Worm (Caenorhabditis elegans) whole organism, late embryonic: ENCODE data around the gene miz-1.

ENCODE experiments used
- C38D4.7 ChIP-seq: fragments of 200-800 bp; sonication (Bioruptor generic); optimal IDR thresholded peaks from 2 replicates; lab custom pipeline; 2018; ENCODE audit warnings: mild to moderate bottlenecking, missing genetic modification characterization, moderate library complexity, missing compliant biosample characterization
- K09A11.1 ChIP-seq: sonication (generic microtip); optimal IDR thresholded peaks from 2 replicates; lab custom pipeline; 2017; ENCODE audit warnings: antibody characterized with exemption, mild to moderate bottlenecking, missing genetic modification characterization, missing compliant biosample characterization; ENCODE audit not compliant: insufficient read depth
- T23F11.4 ChIP-seq: fragments of 200-800 bp; sonication (Bioruptor generic); optimal IDR thresholded peaks from 2 replicates; lab custom pipeline; 2018; ENCODE audit warnings: mild to moderate bottlenecking, missing genetic modification characterization, missing compliant biosample characterization
- Y22D7AL.16 ChIP-seq: sonication (generic microtip); optimal IDR thresholded peaks from 2 replicates; lab custom pipeline; 2016; ENCODE audit warnings: missing genetic modification characterization, missing compliant biosample characterization
- ahr-1 ChIP-seq: sonication (generic microtip); optimal IDR thresholded peaks from 2 replicates; lab custom pipeline; 2016; ENCODE audit warnings: missing genetic modification characterization, missing compliant biosample characterization
- ama-1 ChIP-seq: fragments of 150-350 bp; optimal IDR thresholded peaks from 2 replicates; lab custom pipeline; 2014
- ceh-14 ChIP-seq: sonication (generic microtip); optimal IDR thresholded peaks from 2 replicates; lab custom pipeline; 2016; ENCODE audit warnings: missing genotype, missing genetic modification characterization, missing compliant biosample characterization
- ceh-18 ChIP-seq: sonication (generic microtip); optimal IDR thresholded peaks from 2 replicates; lab custom pipeline; 2016; ENCODE audit warnings: missing genetic modification characterization, missing compliant biosample characterization
- ceh-22 ChIP-seq: sonication (generic microtip); optimal IDR thresholded peaks from 2 replicates; lab custom pipeline; 2017; ENCODE audit warnings: missing biosample characterization, missing genetic modification characterization
- ceh-24 ChIP-seq: sonication (generic microtip); optimal IDR thresholded peaks from 2 replicates; lab custom pipeline; 2016; ENCODE audit warnings: mild to moderate bottlenecking, missing genetic modification characterization, missing compliant biosample characterization
- ceh-30 ChIP-seq: fragments of 150-350 bp; optimal IDR thresholded peaks from 2 replicates; lab custom pipeline; 2014; ENCODE audit warnings: missing biosample characterization, missing genetic modification characterization
- ceh-45 ChIP-seq: fragments of 200-800 bp; sonication (Bioruptor generic); IDR thresholded peaks from 2 replicates; pipeline ENCODE4 v1.3.6; 2022; ENCODE audit warnings: missing genetic modification reagents, missing genetic modification characterization, missing compliant biosample characterization
- ceh-6 ChIP-seq: fragments of 200-800 bp; sonication (Bioruptor generic); optimal IDR thresholded peaks from 2 replicates; lab custom pipeline; 2018; ENCODE audit warnings: mild to moderate bottlenecking, missing genetic modification characterization, missing compliant biosample characterization
- ceh-9 ChIP-seq: sonication (generic microtip); optimal IDR thresholded peaks from 2 replicates; lab custom pipeline; 2016; ENCODE audit warnings: mild to moderate bottlenecking, missing genetic modification characterization, inconsistent platforms, missing compliant biosample characterization
- che-1 ChIP-seq: sonication (generic microtip); optimal IDR thresholded peaks from 2 replicates; lab custom pipeline; 2016; ENCODE audit warnings: mild to moderate bottlenecking, missing genetic modification characterization, missing compliant biosample characterization
- dmd-4 ChIP-seq: sonication (generic microtip); optimal IDR thresholded peaks from 2 replicates; lab custom pipeline; 2016; ENCODE audit warnings: borderline replicate concordance, missing genetic modification characterization, missing compliant biosample characterization
- dve-1 ChIP-seq: sonication (generic microtip); optimal IDR thresholded peaks from 2 replicates; lab custom pipeline; 2017; ENCODE audit warnings: antibody characterized with exemption, mild to moderate bottlenecking, missing genetic modification characterization, missing compliant biosample characterization
- elt-2 ChIP-seq: sonication (generic microtip); optimal IDR thresholded peaks from 2 replicates; lab custom pipeline; 2016; ENCODE audit warnings: missing genetic modification reagents, missing genetic modification characterization, missing compliant biosample characterization
- elt-4 ChIP-seq: sonication (generic microtip); optimal IDR thresholded peaks from 2 replicates; lab custom pipeline; 2016; ENCODE audit warnings: missing genetic modification characterization, missing compliant biosample characterization
- ets-4 ChIP-seq: sonication (generic microtip); optimal IDR thresholded peaks from 2 replicates; lab custom pipeline; 2016; ENCODE audit warnings: missing genetic modification characterization, missing compliant biosample characterization
- eyg-1 ChIP-seq: sonication (generic microtip); optimal IDR thresholded peaks from 2 replicates; lab custom pipeline; 2016; ENCODE audit warnings: missing genotype, missing genetic modification characterization, missing compliant biosample characterization
- fax-1 ChIP-seq: sonication (generic microtip); optimal IDR thresholded peaks from 2 replicates; lab custom pipeline; 2016; ENCODE audit warnings: missing genotype, missing genetic modification characterization, missing compliant biosample characterization
- fkh-10 ChIP-seq: fragments of 150-350 bp; optimal IDR thresholded peaks from 2 replicates; lab custom pipeline; 2014; ENCODE audit warnings: missing biosample characterization, missing genetic modification reagents, missing genetic modification characterization
- hlh-13 ChIP-seq: fragments of 200-800 bp; sonication (Bioruptor generic); optimal IDR thresholded peaks from 2 replicates; lab custom pipeline; 2018; ENCODE audit warnings: mild to moderate bottlenecking, missing genetic modification characterization, missing compliant biosample characterization
- hlh-30 ChIP-seq: sonication (generic microtip); optimal IDR thresholded peaks from 2 replicates; lab custom pipeline; 2017; ENCODE audit warnings: antibody characterized with exemption, missing genetic modification characterization, missing compliant biosample characterization; ENCODE audit not compliant: insufficient read depth
- hlh-6 ChIP-seq: sonication (generic microtip); optimal IDR thresholded peaks from 2 replicates; lab custom pipeline; 2016; ENCODE audit warnings: missing genotype, missing genetic modification characterization, missing compliant biosample characterization
- hlh-8 ChIP-seq: sonication (generic microtip); optimal IDR thresholded peaks from 2 replicates; lab custom pipeline; 2016; ENCODE audit warnings: missing genotype, missing genetic modification characterization, missing compliant biosample characterization
- mec-3 ChIP-seq: sonication (generic microtip); optimal IDR thresholded peaks from 2 replicates; lab custom pipeline; 2016; ENCODE audit warnings: borderline replicate concordance, missing genetic modification characterization, missing compliant biosample characterization
- nhr-11 ChIP-seq: fragments of 150-350 bp; optimal IDR thresholded peaks from 2 replicates; lab custom pipeline; 2014; ENCODE audit warnings: missing biosample characterization, missing genetic modification characterization
- npax-4 ChIP-seq: sonication (generic microtip); optimal IDR thresholded peaks from 2 replicates; lab custom pipeline; 2016; ENCODE audit warnings: missing genetic modification characterization, missing compliant biosample characterization
- pag-3 ChIP-seq: sonication (generic microtip); optimal IDR thresholded peaks from 2 replicates; lab custom pipeline; 2016; ENCODE audit warnings: missing compliant biosample characterization, missing genetic modification characterization, borderline replicate concordance
- pha-2 ChIP-seq: sonication (generic microtip); optimal IDR thresholded peaks from 2 replicates; lab custom pipeline; 2017; ENCODE audit warnings: mild to moderate bottlenecking, missing genetic modification characterization, missing compliant biosample characterization
- pqm-1 ChIP-seq: sonication (generic microtip); optimal IDR thresholded peaks from 2 replicates; lab custom pipeline; 2016; ENCODE audit warnings: missing genetic modification characterization, missing compliant biosample characterization
- pros-1 ChIP-seq: fragments of 150-350 bp; optimal IDR thresholded peaks from 2 replicates; lab custom pipeline; 2014; ENCODE audit warnings: missing biosample characterization, missing genetic modification reagents, missing genetic modification characterization
- rnt-1 ChIP-seq: sonication (generic microtip); optimal IDR thresholded peaks from 2 replicates; lab custom pipeline; 2016; ENCODE audit warnings: missing genetic modification characterization, missing compliant biosample characterization
- sdc-2 ChIP-seq: sonication (generic microtip); optimal IDR thresholded peaks from 2 replicates; lab custom pipeline; 2016; ENCODE audit warnings: missing genotype, missing genetic modification characterization, missing compliant biosample characterization
- sox-4 ChIP-seq: sonication (generic microtip); optimal IDR thresholded peaks from 2 replicates; lab custom pipeline; 2017; ENCODE audit warnings: mild to moderate bottlenecking, missing genetic modification characterization, inconsistent platforms, missing compliant biosample characterization
- tbx-7 ChIP-seq: sonication (generic microtip); optimal IDR thresholded peaks from 2 replicates; lab custom pipeline; 2016; ENCODE audit warnings: missing genotype, missing genetic modification characterization, missing compliant biosample characterization
- ttx-3 ChIP-seq: sonication (generic microtip); optimal IDR thresholded peaks from 2 replicates; lab custom pipeline; 2016; ENCODE audit warnings: missing genetic modification reagents, missing genetic modification characterization, missing compliant biosample characterization
- unc-3 ChIP-seq, 2 experiments: fragments of 200-800 bp in 1 of 2; sonication (Bioruptor generic) in 1 of 2; sonication (generic microtip) in 1 of 2; conservative IDR thresholded peaks in 1 of 2; optimal IDR thresholded peaks in 1 of 2; 2 replicates each; pipeline versions ENCODE4 v1.3.6 to Lab custom; 2016 to 2022; ENCODE audit warnings: missing compliant biosample characterization in 2 of 2, missing genetic modification characterization in 2 of 2, missing genetic modification reagents in 1 of 2
- unc-55 ChIP-seq: sonication (generic microtip); optimal IDR thresholded peaks from 2 replicates; lab custom pipeline; 2017; ENCODE audit warnings: missing biosample characterization, missing genetic modification reagents, missing genetic modification characterization
- unc-86 ChIP-seq: sonication (generic microtip); optimal IDR thresholded peaks from 2 replicates; lab custom pipeline; 2016; ENCODE audit warnings: missing genetic modification characterization, missing compliant biosample characterization
- zip-5 ChIP-seq: sonication (generic microtip); optimal IDR thresholded peaks from 2 replicates; lab custom pipeline; 2016; ENCODE audit warnings: missing genetic modification characterization, missing compliant biosample characterization
- ztf-16 ChIP-seq: sonication (generic microtip); optimal IDR thresholded peaks from 2 replicates; lab custom pipeline; 2017; ENCODE audit warnings: missing genetic modification characterization, missing compliant biosample characterization

Gene miz-1

DNA sequence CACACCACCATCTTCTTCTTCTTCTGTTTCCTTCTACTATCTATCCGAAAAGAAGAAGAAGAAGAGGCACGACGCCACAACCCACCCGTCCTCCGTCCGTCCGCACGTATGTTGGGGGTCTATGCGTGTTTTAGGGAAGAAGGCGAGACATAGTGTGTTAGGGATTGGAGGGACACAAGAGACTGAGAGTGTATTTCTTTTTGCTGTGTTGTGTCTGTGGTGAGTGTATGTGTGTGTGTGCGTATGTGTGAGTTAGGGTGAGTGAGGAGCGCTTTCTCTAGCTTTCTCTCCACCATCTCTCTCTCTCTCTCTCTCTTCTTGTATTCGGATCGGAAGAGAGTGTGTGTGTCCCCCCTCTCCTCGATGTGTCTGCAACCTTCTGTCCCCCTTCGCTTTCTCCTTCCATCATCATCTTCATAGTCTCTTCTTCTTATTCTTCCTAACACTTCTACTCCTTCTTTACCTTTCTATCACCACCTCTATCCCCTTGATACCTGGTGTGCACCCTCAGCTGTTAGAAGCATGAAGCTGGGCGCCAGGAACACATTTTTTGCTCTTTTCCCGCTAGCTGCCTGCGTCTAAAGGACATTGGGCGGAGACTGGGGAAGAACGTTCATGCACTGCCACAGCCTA lies 9.6 kb downstream of the miz-1 start (continued):
- TF ChIP-seq pros-1 (tag; lab: Kevin White, UChicago), result peak; percentile 85
- peak; percentile 71 for TF ChIP-seq pqm-1
- no peak for TF ChIP-seq nhr-11 (tag; lab: Kevin White, UChicago)
- TF ChIP-seq mec-3, result no peak
- peak; percentile 55 for TF ChIP-seq ama-1 (lab: Kevin White, UChicago)
- peak; percentile 56 for TF ChIP-seq hlh-6 (tag; lab: Kevin White, UChicago)
- peak; percentile 51 for TF ChIP-seq ztf-16
- TF ChIP-seq tbx-7, result peak; percentile 39
- TF ChIP-seq pag-3 (tag; lab: Kevin White, UChicago), result peak; percentile 8
- peak; percentile 11 for TF ChIP-seq ttx-3 (tag; lab: Kevin White, UChicago)
- TF ChIP-seq unc-86 (tag; lab: Kevin White, UChicago), result peak; percentile 34
- TF ChIP-seq ceh-6 (GFP tag; lab: Kevin White, UChicago), result peak; percentile 48
- TF ChIP-seq eyg-1 (tag; lab: Kevin White, UChicago), result peak; percentile 72
- TF ChIP-seq ceh-18 (tag; lab: Kevin White, UChicago), result peak; percentile 98
- no peak for TF ChIP-seq ahr-1 (tag; lab: Kevin White, UChicago)
- peak; percentile 51 for TF ChIP-seq ets-4 (tag; lab: Kevin White, UChicago)
- no peak for TF ChIP-seq C38D4.7 (GFP tag; lab: Kevin White, UChicago)
- no peak for TF ChIP-seq hlh-13 (GFP tag; lab: Kevin White, UChicago)

ce11 chrIV:10825383-10825782 lies 13.2 kb downstream of the miz-1 start:
- no peak for TF ChIP-seq ceh-18 (tag; lab: Kevin White, UChicago)
- TF ChIP-seq dve-1 (tag; lab: Kevin White, UChicago), result no peak
- no peak for TF ChIP-seq T23F11.4 (GFP tag; lab: Kevin White, UChicago)
- no peak for TF ChIP-seq hlh-30 (tag; lab: Kevin White, UChicago)
- no peak for TF ChIP-seq C38D4.7 (GFP tag; lab: Kevin White, UChicago)
- TF ChIP-seq ttx-3 (tag; lab: Kevin White, UChicago), result no peak
- TF ChIP-seq elt-2 (tag; lab: Kevin White, UChicago), result no peak
- TF ChIP-seq dmd-4 (tag; lab: Kevin White, UChicago), result no peak
- no peak for TF ChIP-seq ceh-24 (tag; lab: Kevin White, UChicago)
- no peak for TF ChIP-seq pqm-1
- TF ChIP-seq K09A11.1 (tag; lab: Kevin White, UChicago), result no peak
- no peak for TF ChIP-seq unc-3 (GFP tag; conservative IDR thresholded peaks at IDR 0.05; lab: Robert Waterston, UW)
- TF ChIP-seq unc-3 (tag; optimal IDR thresholded peaks at IDR 0.05; lab: Kevin White, UChicago), result no peak
- no peak for TF ChIP-seq ztf-16
- TF ChIP-seq hlh-6 (tag; lab: Kevin White, UChicago), result no peak
- TF ChIP-seq sdc-2 (tag; lab: Kevin White, UChicago), result no peak
- TF ChIP-seq elt-4, result no peak

DNA sequence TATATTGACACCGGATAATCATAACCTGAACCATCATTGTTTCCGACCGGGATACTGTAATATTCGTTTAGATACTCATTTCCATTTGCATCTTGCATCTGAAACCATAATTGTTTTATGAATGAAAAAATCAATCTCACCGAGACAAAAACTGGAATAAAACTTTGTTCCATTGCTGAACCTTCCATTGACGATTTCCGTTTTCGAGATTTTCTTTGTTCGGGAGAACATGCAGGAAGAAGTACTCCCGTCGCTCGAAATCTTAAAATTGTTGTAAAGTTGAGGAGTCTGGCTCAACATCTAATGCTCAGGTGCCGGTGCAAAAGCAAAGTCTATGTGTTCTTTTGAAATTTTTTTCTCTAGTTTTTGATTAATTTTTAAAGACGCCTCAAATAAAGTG lies 13.8 kb downstream of the miz-1 start:
- TF ChIP-seq npax-4 (no peak), pha-2 (no peak), ceh-6 (GFP tag; lab: Kevin White, UChicago) (no peak), hlh-8 (tag; lab: Kevin White, UChicago) (no peak), sox-4 (tag; lab: Kevin White, UChicago) (no peak), ceh-22 (no peak), fkh-10 (GFP tag; lab: Kevin White, UChicago) (no peak), unc-86 (tag; lab: Kevin White, UChicago) (no peak), rnt-1 (tag; lab: Kevin White, UChicago) (no peak), ceh-24 (tag; lab: Kevin White, UChicago) (no peak)

DNA sequence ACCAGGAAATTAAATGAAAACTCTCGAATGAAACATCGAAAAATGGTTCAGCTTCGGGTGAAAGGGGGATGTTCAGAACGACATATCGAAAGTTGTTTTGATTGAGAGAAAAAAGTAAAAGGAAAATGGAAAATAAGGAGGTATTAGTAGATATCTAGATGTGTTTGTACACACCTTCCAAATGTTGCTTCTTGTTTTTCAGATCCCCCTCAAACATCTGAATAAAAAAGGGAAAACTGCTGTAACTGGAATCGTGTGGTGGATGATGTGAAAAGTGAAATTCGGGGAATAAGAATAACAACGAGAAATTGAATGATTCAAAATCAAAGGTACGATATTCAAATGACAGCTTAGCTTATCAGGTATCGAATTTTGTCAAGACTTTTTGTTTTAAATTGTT lies 15.8 kb downstream of the miz-1 start, which contains the start of gene npax-3:
Gene npax-3 (minus strand): TSS at position 101 of the 400 bp plus-strand sequence.
- TF ChIP-seq ets-4 (tag; lab: Kevin White, UChicago) (no peak), Y22D7AL.16 (no peak), ceh-14 (tag; lab: Kevin White, UChicago) (no peak), zip-5 (no peak), dmd-4 (tag; lab: Kevin White, UChicago) (no peak), ama-1 (lab: Kevin White, UChicago) (no peak), T23F11.4 (GFP tag; lab: Kevin White, UChicago) (no peak), unc-55 (GFP tag; lab: Kevin White, UChicago) (no peak), che-1 (no peak), ceh-45 (no peak), fax-1 (tag; lab: Kevin White, UChicago) (no peak), hlh-13 (GFP tag; lab: Kevin White, UChicago) (no peak), ceh-9 (tag; lab: Kevin White, UChicago) (no peak), ceh-30 (no peak), K09A11.1 (tag; lab: Kevin White, UChicago) (no peak)
